Fruit fly (Drosophila melanogaster) whole organism, prepupa: Measurements from ENCODE around the gene Cnep1r2.

Experiments used
- Blimp-1 ChIP-seq: fragments of 200-800 bp; sonication (Bioruptor generic); optimal IDR thresholded peaks from 3 replicates; lab custom pipeline; 2017; ENCODE audit warnings: missing biosample characterization, missing genetic modification characterization, mild to moderate bottlenecking, moderate library complexity, missing genetic modification reagents
- CG10669 ChIP-seq: fragments of 200-800 bp; sonication (Bioruptor generic); optimal IDR thresholded peaks from 3 replicates; lab custom pipeline; 2018; ENCODE audit warnings: missing biosample characterization, mild to moderate bottlenecking, missing genetic modification characterization, moderate library complexity
- CG11294 ChIP-seq: fragments of 200-800 bp; sonication (Bioruptor generic); IDR thresholded peaks from 2 replicates; pipeline ENCODE4 v1.3.6; 2022; ENCODE audit warnings: missing biosample characterization, missing genetic modification characterization
- CG11762 ChIP-seq: fragments of 200-800 bp; sonication (Bioruptor generic); optimal IDR thresholded peaks from 3 replicates; lab custom pipeline; 2016; ENCODE audit warnings: missing biosample characterization, missing genetic modification characterization; ENCODE audit not compliant: insufficient read depth
- CG11902 ChIP-seq: fragments of 200-800 bp; sonication (Bioruptor generic); optimal IDR thresholded peaks from 3 replicates; lab custom pipeline; 2016; ENCODE audit warnings: missing biosample characterization, missing genetic modification characterization
- CG15336 ChIP-seq: fragments of 200-800 bp; sonication (Bioruptor generic); IDR thresholded peaks from 2 replicates; pipeline ENCODE4 v1.3.6; 2022; ENCODE audit warnings: missing biosample characterization, missing genetic modification characterization
- CG1621 ChIP-seq: fragments of 200-800 bp; sonication (Bioruptor generic); optimal IDR thresholded peaks from 3 replicates; lab custom pipeline; 2018; ENCODE audit warnings: missing biosample characterization, mild to moderate bottlenecking, missing genetic modification characterization
- CG3032 ChIP-seq: fragments of 200-800 bp; optimal IDR thresholded peaks from 2 replicates; lab custom pipeline; 2019; ENCODE audit warnings: missing biosample characterization, mild to moderate bottlenecking, missing genetic modification characterization, moderate library complexity
- CG32006 ChIP-seq: fragments of 200-800 bp; sonication (Bioruptor generic); optimal IDR thresholded peaks from 3 replicates; lab custom pipeline; 2017; ENCODE audit warnings: missing biosample characterization, mild to moderate bottlenecking, missing genetic modification characterization
- CG34406 ChIP-seq: fragments of 200-800 bp; sonication (Bioruptor generic); optimal IDR thresholded peaks from 3 replicates; lab custom pipeline; 2016; ENCODE audit warnings: missing biosample characterization, missing genetic modification characterization
- CG6276 ChIP-seq: fragments of 200-800 bp; sonication (Bioruptor generic); optimal IDR thresholded peaks from 2 replicates; lab custom pipeline; 2017; ENCODE audit warnings: missing biosample characterization, mild to moderate bottlenecking, missing genetic modification characterization
- CG6792 ChIP-seq: fragments of 200-800 bp; sonication (Bioruptor generic); optimal IDR thresholded peaks from 3 replicates; lab custom pipeline; 2016; ENCODE audit warnings: missing biosample characterization, missing genetic modification characterization
- CG7368 ChIP-seq: fragments of 200-800 bp; sonication (Bioruptor generic); optimal IDR thresholded peaks from 3 replicates; lab custom pipeline; 2016; ENCODE audit warnings: missing biosample characterization, missing genetic modification characterization
- CG8119 ChIP-seq: fragments of 200-800 bp; sonication (Bioruptor generic); IDR thresholded peaks from 3 replicates; pipeline ENCODE4 v1.3.6; 2022; ENCODE audit warnings: missing biosample characterization, missing genetic modification characterization
- CG8319 ChIP-seq: fragments of 200-800 bp; sonication (Bioruptor generic); optimal IDR thresholded peaks from 3 replicates; lab custom pipeline; 2016; ENCODE audit warnings: missing biosample characterization, missing genetic modification characterization
- CG8632 ChIP-seq: fragments of 200-800 bp; sonication (Bioruptor generic); optimal IDR thresholded peaks from 3 replicates; lab custom pipeline; 2016; ENCODE audit warnings: missing biosample characterization, missing genetic modification characterization
- CG9139 ChIP-seq: fragments of 200-800 bp; sonication (Bioruptor generic); optimal IDR thresholded peaks from 3 replicates; lab custom pipeline; 2017; ENCODE audit warnings: missing biosample characterization, mild to moderate bottlenecking, missing genetic modification characterization
- Eip75B ChIP-seq: fragments of 200-800 bp; sonication (Bioruptor generic); optimal IDR thresholded peaks from 3 replicates; lab custom pipeline; 2016; ENCODE audit warnings: missing biosample characterization, missing genetic modification characterization
- Eip78C ChIP-seq: fragments of 200-800 bp; sonication (Bioruptor generic); peaks from one replicate; lab custom pipeline; 2016; ENCODE audit warnings: missing biosample characterization, missing genetic modification characterization
- Hr39 ChIP-seq: fragments of 200-800 bp; sonication (Bioruptor generic); optimal IDR thresholded peaks from 2 replicates; lab custom pipeline; 2016; ENCODE audit warnings: missing biosample characterization, missing genetic modification characterization
- Hr4 ChIP-seq: fragments of 200-800 bp; sonication (Bioruptor generic); optimal IDR thresholded peaks from 3 replicates; lab custom pipeline; 2016; ENCODE audit warnings: missing biosample characterization, missing genetic modification characterization
- Lpt ChIP-seq: fragments of 200-800 bp; sonication (Bioruptor generic); optimal IDR thresholded peaks from 3 replicates; lab custom pipeline; 2016; ENCODE audit warnings: missing biosample characterization, missing genetic modification characterization
- Met ChIP-seq: fragments of 200-800 bp; sonication (Bioruptor generic); optimal IDR thresholded peaks from 3 replicates; lab custom pipeline; 2016; ENCODE audit warnings: missing biosample characterization, missing genetic modification characterization
- OdsH ChIP-seq: fragments of 200-800 bp; sonication (Bioruptor generic); optimal IDR thresholded peaks from 3 replicates; lab custom pipeline; 2016; ENCODE audit warnings: missing biosample characterization, missing genetic modification characterization
- Smox ChIP-seq: fragments of 200-800 bp; sonication (Bioruptor generic); optimal IDR thresholded peaks from 3 replicates; lab custom pipeline; 2016; ENCODE audit warnings: missing biosample characterization, missing genetic modification characterization
- Sox102F ChIP-seq: fragments of 200-800 bp; sonication (Bioruptor generic); optimal IDR thresholded peaks from 2 replicates; lab custom pipeline; 2016; ENCODE audit warnings: missing biosample characterization, mild to moderate bottlenecking, missing genetic modification characterization
- Sox14 ChIP-seq: fragments of 200-800 bp; sonication (Bioruptor generic); optimal IDR thresholded peaks from 3 replicates; lab custom pipeline; 2016; ENCODE audit warnings: missing biosample characterization, missing genetic modification characterization
- achi ChIP-seq: fragments of 200-800 bp; sonication (Bioruptor generic); optimal IDR thresholded peaks from 3 replicates; lab custom pipeline; 2016; ENCODE audit warnings: missing biosample characterization, missing genetic modification characterization
- acj6 ChIP-seq: fragments of 200-800 bp; sonication (Bioruptor generic); optimal IDR thresholded peaks from 3 replicates; lab custom pipeline; 2016; ENCODE audit warnings: missing biosample characterization, missing genetic modification characterization
- cyc ChIP-seq: fragments of 200-800 bp; sonication (Bioruptor generic); optimal IDR thresholded peaks from 3 replicates; lab custom pipeline; 2016; ENCODE audit warnings: missing biosample characterization, missing genetic modification characterization
- eg ChIP-seq: fragments of 200-800 bp; sonication (Bioruptor generic); IDR thresholded peaks from 3 replicates; pipeline ENCODE4 v1.3.6; 2022; ENCODE audit warnings: missing biosample characterization, missing genetic modification characterization
- esn ChIP-seq: fragments of 200-800 bp; sonication (Bioruptor generic); optimal IDR thresholded peaks from 2 replicates; lab custom pipeline; 2016; ENCODE audit warnings: missing biosample characterization, mild to moderate bottlenecking, missing genetic modification characterization, moderate library complexity
- fd59A ChIP-seq: fragments of 200-800 bp; sonication (Bioruptor generic); optimal IDR thresholded peaks from 2 replicates; lab custom pipeline; 2017; ENCODE audit warnings: missing biosample characterization, mild to moderate bottlenecking, missing genetic modification characterization, missing genetic modification reagents
- fd85E ChIP-seq: fragments of 200-800 bp; sonication (Bioruptor generic); optimal IDR thresholded peaks from 3 replicates; lab custom pipeline; 2016; ENCODE audit warnings: missing biosample characterization, missing genetic modification characterization
- fkh ChIP-seq: fragments of 200-800 bp; sonication (Bioruptor generic); optimal IDR thresholded peaks from 3 replicates; lab custom pipeline; 2017; ENCODE audit warnings: missing biosample characterization, mild to moderate bottlenecking, missing genetic modification characterization, moderate library complexity
- lz ChIP-seq: fragments of 200-800 bp; sonication (Bioruptor generic); optimal IDR thresholded peaks from 3 replicates; lab custom pipeline; 2016; ENCODE audit warnings: missing biosample characterization, missing genetic modification characterization
- pdm3 ChIP-seq: fragments of 200-800 bp; sonication (Bioruptor generic); optimal IDR thresholded peaks from 3 replicates; lab custom pipeline; 2016; ENCODE audit warnings: missing biosample characterization, missing genetic modification characterization
- salr ChIP-seq, 2 experiments: fragments of 200-800 bp; sonication (Bioruptor generic); optimal IDR thresholded peaks; 3 replicates each; lab custom pipeline; 2016 to 2018; ENCODE audit warnings: missing biosample characterization in 2 of 2, missing genetic modification characterization in 2 of 2, mild to moderate bottlenecking in 1 of 2
- spab ChIP-seq: fragments of 200-800 bp; sonication (Bioruptor generic); optimal IDR thresholded peaks from 2 replicates; lab custom pipeline; 2017; ENCODE audit warnings: missing biosample characterization, mild to moderate bottlenecking, missing genetic modification characterization, missing genetic modification reagents
- ss ChIP-seq, 2 experiments: fragments of 200-800 bp; sonication (Bioruptor generic); optimal IDR thresholded peaks; 2 replicates in 1 of 2; 3 replicates in 1 of 2; lab custom pipeline; 2017 to 2018; ENCODE audit warnings: mild to moderate bottlenecking in 2 of 2, missing biosample characterization in 2 of 2, missing genetic modification characterization in 2 of 2, moderate library complexity in 1 of 2
- svp ChIP-seq: fragments of 200-800 bp; sonication (Bioruptor generic); peaks from one replicate; lab custom pipeline; 2016; ENCODE audit warnings: missing biosample characterization, missing genetic modification characterization
- topi ChIP-seq: fragments of 200-800 bp; sonication (Bioruptor generic); optimal IDR thresholded peaks from 3 replicates; lab custom pipeline; 2016; ENCODE audit warnings: missing biosample characterization, missing genetic modification characterization
- vri ChIP-seq: fragments of 200-800 bp; sonication (Bioruptor generic); optimal IDR thresholded peaks from 3 replicates; lab custom pipeline; 2016; ENCODE audit warnings: missing biosample characterization, mild to moderate bottlenecking, missing genetic modification characterization

Gene Cnep1r2

DNA sequence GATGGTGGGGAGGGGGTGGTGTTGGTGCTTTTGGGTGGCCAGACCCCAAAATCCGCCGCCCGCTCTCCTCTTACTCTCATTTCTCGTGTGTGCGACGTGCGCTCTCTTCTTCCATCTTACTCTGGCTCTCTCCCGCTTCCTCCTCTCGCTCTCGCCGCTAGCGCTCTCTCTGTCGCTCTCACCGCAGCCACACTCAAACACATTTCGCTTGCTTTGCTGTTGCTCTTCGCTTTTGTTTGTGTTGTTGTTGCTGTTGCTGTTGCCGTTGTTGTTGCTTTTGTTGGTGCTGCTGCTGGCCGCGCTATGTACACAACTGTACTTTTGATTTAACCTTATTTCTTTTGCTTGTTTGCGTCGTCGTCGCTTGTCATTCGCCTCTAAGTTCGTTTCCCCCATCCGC lies 43.9 kb downstream of the Cnep1r2 start (continued):
- TF ChIP-seq salr (GFP tag; optimal IDR thresholded peaks at IDR 0.05; lab: Kevin White, UChicago): no peak
- no peak for TF ChIP-seq ss (GFP tag; optimal IDR thresholded peaks at IDR 0.05; lab: Kevin White, UChicago)
- TF ChIP-seq CG3032: no peak
- TF ChIP-seq fkh: peak; percentile 69
- TF ChIP-seq CG11294 (GFP tag; lab: Robert Waterston, UW): no peak
- no peak for TF ChIP-seq CG1621 (tag; lab: Kevin White, UChicago)
- no peak for TF ChIP-seq CG10669
- TF ChIP-seq fd59A: no peak
- peak; percentile 56 for TF ChIP-seq Eip78C (GFP tag; lab: Kevin White, UChicago)
- TF ChIP-seq Sox14 (GFP tag; lab: Kevin White, UChicago): no peak
- no peak for TF ChIP-seq CG9139 (GFP tag; lab: Kevin White, UChicago)
- no peak for TF ChIP-seq CG7368 (GFP tag; lab: Kevin White, UChicago)
- peak; percentile 9 for TF ChIP-seq CG34406
- no peak for TF ChIP-seq spab
- peak; percentile 42 for TF ChIP-seq Lpt
- TF ChIP-seq CG8319 (GFP tag; lab: Kevin White, UChicago): no peak
- TF ChIP-seq CG32006: no peak
- peak; percentile 39; the same call in 1 of the 3 replicates for TF ChIP-seq CG8119 (GFP tag; lab: Robert Waterston, UW)
- TF ChIP-seq Hr4 (GFP tag; lab: Kevin White, UChicago): no peak
- TF ChIP-seq svp (GFP tag; lab: Kevin White, UChicago): peak; percentile 69
- no peak for TF ChIP-seq Smox (GFP tag; lab: Kevin White, UChicago)
- TF ChIP-seq vri: peak; percentile 29
- TF ChIP-seq achi (GFP tag; lab: Kevin White, UChicago): no peak
- no peak for TF ChIP-seq Eip75B (GFP tag; lab: Kevin White, UChicago)
- no peak for TF ChIP-seq fd85E (GFP tag; lab: Kevin White, UChicago)
- TF ChIP-seq esn (GFP tag; lab: Kevin White, UChicago): peak; percentile 18
- TF ChIP-seq pdm3: no peak
- peak; percentile 36 for TF ChIP-seq Sox102F (GFP tag; lab: Kevin White, UChicago)
- TF ChIP-seq cyc (GFP tag; lab: Kevin White, UChicago): no peak
- no peak for TF ChIP-seq lz
- TF ChIP-seq eg (GFP tag; lab: Robert Waterston, UW): peak; percentile 67; the same call in 2 of the 3 replicates
- no peak for TF ChIP-seq OdsH (GFP tag; lab: Kevin White, UChicago)
- no peak for TF ChIP-seq Met (GFP tag; lab: Kevin White, UChicago)
- no peak for TF ChIP-seq acj6 (GFP tag; lab: Kevin White, UChicago)
- no peak for TF ChIP-seq CG6276 (GFP tag; lab: Kevin White, UChicago)
- no peak for TF ChIP-seq CG11762 (GFP tag; lab: Kevin White, UChicago)
- no peak for TF ChIP-seq Hr39 (GFP tag; lab: Kevin White, UChicago)
- TF ChIP-seq topi: no peak
- no peak for TF ChIP-seq CG8632 (GFP tag; lab: Kevin White, UChicago)
- TF ChIP-seq CG15336 (GFP tag; lab: Robert Waterston, UW): peak; percentile 41; the same call in 1 of the 2 replicates
- no peak for TF ChIP-seq CG6792 (GFP tag; lab: Kevin White, UChicago)
- TF ChIP-seq Blimp-1 (GFP tag; lab: Kevin White, UChicago): no peak
- TF ChIP-seq CG11902: no peak
